Worm (Caenorhabditis elegans): ENCODE measurements around the gene btb-18.
A peak's percentile ranks its signal among the peaks of the same experiment; 100 is the strongest.
"Not testable (repeated sequence)": the region's sequence is repeated elsewhere in the genome, so short reads cannot be mapped to it uniquely, and the experiment has no call there.

The btb-18 gene

ce11 chrII:3284558-3284957 lies 13.5 kb upstream of the btb-18 start, which contains the start of gene scl-15:
TSS of gene scl-15 (minus strand) at chrII:3284658.
- TF ChIP-seq unc-55 (GFP tag; optimal IDR thresholded peaks at IDR 0.05): no peak
- no peak for TF ChIP-seq dmd-4 (tag; optimal IDR thresholded peaks at IDR 0.05)
- no peak for TF ChIP-seq aly-2 (tag; optimal IDR thresholded peaks at IDR 0.05)
- no peak for TF ChIP-seq sma-9 (GFP tag; optimal IDR thresholded peaks at IDR 0.05)
- no peak for TF ChIP-seq sma-9 (tag; optimal IDR thresholded peaks at IDR 0.05)
- no peak for TF ChIP-seq C34F6.9 (tag; optimal IDR thresholded peaks at IDR 0.05)
- no peak for TF ChIP-seq ztf-11 (tag; optimal IDR thresholded peaks at IDR 0.05)
- TF ChIP-seq sem-4 (tag; optimal IDR thresholded peaks at IDR 0.05): no peak
- no peak for TF ChIP-seq lsy-2 (tag; optimal IDR thresholded peaks at IDR 0.05)
- TF ChIP-seq R02D3.7 (tag; optimal IDR thresholded peaks at IDR 0.05): no peak
- TF ChIP-seq gmeb-1 (tag; optimal IDR thresholded peaks at IDR 0.05): no peak
- no peak for TF ChIP-seq lin-13 (GFP tag; optimal IDR thresholded peaks at IDR 0.05)
- no peak for TF ChIP-seq nhr-25 (tag; optimal IDR thresholded peaks at IDR 0.05)
- TF ChIP-seq ZK546.5 (tag; optimal IDR thresholded peaks at IDR 0.05): no peak
- no peak for TF ChIP-seq nhr-129 (tag; optimal IDR thresholded peaks at IDR 0.05)
- no peak for TF ChIP-seq alr-1 (tag; optimal IDR thresholded peaks at IDR 0.05)
- no peak for TF ChIP-seq nhr-23 (tag; optimal IDR thresholded peaks at IDR 0.05)
- no peak for TF ChIP-seq unc-62 (GFP tag; optimal IDR thresholded peaks at IDR 0.05)
- TF ChIP-seq ztf-4 (tag; optimal IDR thresholded peaks at IDR 0.05): no peak
- TF ChIP-seq blmp-1 (tag; optimal IDR thresholded peaks at IDR 0.05; ENCODE audit: insufficient read depth): no peak

ce11 chrII:3287073-3287472 lies 10.9 kb upstream of the btb-18 start, which contains the start of gene sri-63:
TSS of gene sri-63 (plus strand) at chrII:3287373.
- TF ChIP-seq nhr-6 (tag; optimal IDR thresholded peaks at IDR 0.05): no peak
- no peak for TF ChIP-seq egl-27 (tag; optimal IDR thresholded peaks at IDR 0.05)
- no peak for TF ChIP-seq sem-4 (tag; optimal IDR thresholded peaks at IDR 0.05)
- TF ChIP-seq nhr-129 (tag; optimal IDR thresholded peaks at IDR 0.05): no peak
- TF ChIP-seq elt-1 (tag; optimal IDR thresholded peaks at IDR 0.05): no peak
- no peak for TF ChIP-seq unc-55 (GFP tag; optimal IDR thresholded peaks at IDR 0.05)
- no peak for TF ChIP-seq mab-5 (tag; optimal IDR thresholded peaks at IDR 0.05)
- TF ChIP-seq nhr-12 (tag; optimal IDR thresholded peaks at IDR 0.05): no peak
- TF ChIP-seq C34F6.9 (tag; optimal IDR thresholded peaks at IDR 0.05): no peak
- TF ChIP-seq snpc-4 (tag; optimal IDR thresholded peaks at IDR 0.05): no peak
- no peak for TF ChIP-seq alr-1 (tag; optimal IDR thresholded peaks at IDR 0.05)
- TF ChIP-seq skn-1 (tag; optimal IDR thresholded peaks at IDR 0.05): no peak

ce11 chrII:3290544-3290943 lies 7.5 kb upstream of the btb-18 start, which contains the start of gene F39E9.14:
TSS of gene F39E9.14 (minus strand) at chrII:3290644.
- TF ChIP-seq nhr-237, dmd-4, egl-27 (tag; optimal IDR thresholded peaks at IDR 0.05): not testable (repeated sequence)

- TF ChIP-seq nhr-237 (tag; optimal IDR thresholded peaks at IDR 0.05): no peak
- TF ChIP-seq gmeb-1 (tag; optimal IDR thresholded peaks at IDR 0.05): peak; percentile 9
- TF ChIP-seq fos-1 (tag; optimal IDR thresholded peaks at IDR 0.05): peak; percentile 58
Observed at ce11 chrII:3295193-3295592, 2.8 kb upstream of the btb-18 start, which contains the start of gene btb-17. TSS of gene btb-17 (plus strand) at chrII:3295405.

- peak; percentile 45 for TF ChIP-seq fos-1 (tag; optimal IDR thresholded peaks at IDR 0.05)
- TF ChIP-seq lin-11 (tag; optimal IDR thresholded peaks at IDR 0.05): no peak
- TF ChIP-seq nhr-12 (tag; optimal IDR thresholded peaks at IDR 0.05): no peak
Observed at ce11 chrII:3296644-3297043, 1.4 kb upstream of the btb-18 start, which contains the start of gene btb-16. TSS of gene btb-16 (plus strand) at chrII:3296883.

DNA sequence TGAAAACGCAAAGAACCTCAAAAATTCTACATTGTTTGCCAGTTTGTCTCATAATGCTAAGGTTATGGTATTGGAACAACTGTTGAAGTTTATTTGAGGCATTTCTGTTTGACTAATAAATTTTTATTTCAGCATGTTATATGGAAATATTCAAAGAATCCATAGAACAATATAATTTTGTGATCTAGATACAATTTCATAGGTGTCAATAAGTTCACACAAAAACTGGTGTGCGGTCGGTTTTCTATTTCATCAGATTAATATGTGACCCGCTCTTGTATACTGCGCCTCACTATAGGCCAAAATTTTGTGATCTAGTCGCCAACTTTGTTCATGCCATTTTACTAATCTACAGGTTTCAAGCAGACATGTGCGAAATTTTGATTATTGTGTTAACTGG lies 1.4 kb downstream of the btb-18 start, which contains the start of gene btb-22:
Gene btb-22 (plus strand): TSS at position 301 of the 400 bp plus-strand sequence.
- TF ChIP-seq ama-1 (optimal IDR thresholded peaks at IDR 0.05): no peak
- TF ChIP-seq nhr-77 (tag; optimal IDR thresholded peaks at IDR 0.05): no peak
- TF ChIP-seq ztf-11 (tag; optimal IDR thresholded peaks at IDR 0.05): no peak
- no peak for TF ChIP-seq mdl-1 (tag; optimal IDR thresholded peaks at IDR 0.05)
- no peak for TF ChIP-seq nhr-25 (tag; optimal IDR thresholded peaks at IDR 0.05)

Measured in whole organism, L2 larva.